Worm (Caenorhabditis elegans) whole organism, late embryonic: Measurements from ENCODE around the gene Y111B2A.12.

Source experiments
- C38D4.7 ChIP-seq: fragments of 200-800 bp; sonication (Bioruptor generic); optimal IDR thresholded peaks from 2 replicates; lab custom pipeline; 2018; ENCODE audit warnings: mild to moderate bottlenecking, missing genetic modification characterization, moderate library complexity, missing compliant biosample characterization
- K02D7.2 ChIP-seq: sonication (generic microtip); optimal IDR thresholded peaks from 2 replicates; lab custom pipeline; 2017; ENCODE audit warnings: mild to moderate bottlenecking, missing genetic modification characterization, missing compliant biosample characterization
- K09A11.1 ChIP-seq: sonication (generic microtip); optimal IDR thresholded peaks from 2 replicates; lab custom pipeline; 2017; ENCODE audit warnings: antibody characterized with exemption, mild to moderate bottlenecking, missing genetic modification characterization, missing compliant biosample characterization; ENCODE audit not compliant: insufficient read depth
- Y22D7AL.16 ChIP-seq: sonication (generic microtip); optimal IDR thresholded peaks from 2 replicates; lab custom pipeline; 2016; ENCODE audit warnings: missing genetic modification characterization, missing compliant biosample characterization
- ahr-1 ChIP-seq: sonication (generic microtip); optimal IDR thresholded peaks from 2 replicates; lab custom pipeline; 2016; ENCODE audit warnings: missing genetic modification characterization, missing compliant biosample characterization
- ama-1 ChIP-seq: fragments of 150-350 bp; optimal IDR thresholded peaks from 2 replicates; lab custom pipeline; 2014
- ceh-14 ChIP-seq: sonication (generic microtip); optimal IDR thresholded peaks from 2 replicates; lab custom pipeline; 2016; ENCODE audit warnings: missing genotype, missing genetic modification characterization, missing compliant biosample characterization
- ceh-18 ChIP-seq: sonication (generic microtip); optimal IDR thresholded peaks from 2 replicates; lab custom pipeline; 2016; ENCODE audit warnings: missing genetic modification characterization, missing compliant biosample characterization
- ceh-19 ChIP-seq: fragments of 200-800 bp; sonication (Bioruptor generic); optimal IDR thresholded peaks from 2 replicates; lab custom pipeline; 2018; ENCODE audit warnings: mild to moderate bottlenecking, missing genetic modification characterization, missing compliant biosample characterization
- ceh-2 ChIP-seq: sonication (generic microtip); optimal IDR thresholded peaks from 2 replicates; lab custom pipeline; 2016; ENCODE audit warnings: missing genotype, missing genetic modification characterization, missing compliant biosample characterization
- ceh-22 ChIP-seq: sonication (generic microtip); optimal IDR thresholded peaks from 2 replicates; lab custom pipeline; 2017; ENCODE audit warnings: missing biosample characterization, missing genetic modification characterization
- ceh-24 ChIP-seq: sonication (generic microtip); optimal IDR thresholded peaks from 2 replicates; lab custom pipeline; 2016; ENCODE audit warnings: mild to moderate bottlenecking, missing genetic modification characterization, missing compliant biosample characterization
- ceh-30 ChIP-seq: fragments of 150-350 bp; optimal IDR thresholded peaks from 2 replicates; lab custom pipeline; 2014; ENCODE audit warnings: missing biosample characterization, missing genetic modification characterization
- ceh-31 ChIP-seq: sonication (generic microtip); optimal IDR thresholded peaks from 2 replicates; lab custom pipeline; 2016; ENCODE audit warnings: missing genetic modification characterization, missing compliant biosample characterization
- ceh-34 ChIP-seq: sonication (generic microtip); optimal IDR thresholded peaks from 2 replicates; lab custom pipeline; 2016; ENCODE audit warnings: mild to moderate bottlenecking, missing genetic modification characterization, missing compliant biosample characterization
- ceh-45 ChIP-seq: fragments of 200-800 bp; sonication (Bioruptor generic); IDR thresholded peaks from 2 replicates; pipeline ENCODE4 v1.3.6; 2022; ENCODE audit warnings: missing genetic modification reagents, missing genetic modification characterization, missing compliant biosample characterization
- ceh-48 ChIP-seq: sonication (generic microtip); optimal IDR thresholded peaks from 2 replicates; lab custom pipeline; 2016; ENCODE audit warnings: missing genetic modification characterization, inconsistent platforms, missing compliant biosample characterization
- che-1 ChIP-seq: sonication (generic microtip); optimal IDR thresholded peaks from 2 replicates; lab custom pipeline; 2016; ENCODE audit warnings: mild to moderate bottlenecking, missing genetic modification characterization, missing compliant biosample characterization
- dmd-4 ChIP-seq: sonication (generic microtip); optimal IDR thresholded peaks from 2 replicates; lab custom pipeline; 2016; ENCODE audit warnings: borderline replicate concordance, missing genetic modification characterization, missing compliant biosample characterization
- dve-1 ChIP-seq: sonication (generic microtip); optimal IDR thresholded peaks from 2 replicates; lab custom pipeline; 2017; ENCODE audit warnings: antibody characterized with exemption, mild to moderate bottlenecking, missing genetic modification characterization, missing compliant biosample characterization
- elt-2 ChIP-seq: sonication (generic microtip); optimal IDR thresholded peaks from 2 replicates; lab custom pipeline; 2016; ENCODE audit warnings: missing genetic modification reagents, missing genetic modification characterization, missing compliant biosample characterization
- elt-4 ChIP-seq: sonication (generic microtip); optimal IDR thresholded peaks from 2 replicates; lab custom pipeline; 2016; ENCODE audit warnings: missing genetic modification characterization, missing compliant biosample characterization
- fax-1 ChIP-seq: sonication (generic microtip); optimal IDR thresholded peaks from 2 replicates; lab custom pipeline; 2016; ENCODE audit warnings: missing genotype, missing genetic modification characterization, missing compliant biosample characterization
- fkh-10 ChIP-seq: fragments of 150-350 bp; optimal IDR thresholded peaks from 2 replicates; lab custom pipeline; 2014; ENCODE audit warnings: missing biosample characterization, missing genetic modification reagents, missing genetic modification characterization
- fkh-6 ChIP-seq: sonication (generic microtip); optimal IDR thresholded peaks from 2 replicates; lab custom pipeline; 2016; ENCODE audit warnings: missing genetic modification characterization, missing compliant biosample characterization
- hlh-15 ChIP-seq: sonication (generic microtip); optimal IDR thresholded peaks from 2 replicates; lab custom pipeline; 2016; ENCODE audit warnings: missing genetic modification characterization, missing compliant biosample characterization
- hlh-30 ChIP-seq: sonication (generic microtip); optimal IDR thresholded peaks from 2 replicates; lab custom pipeline; 2017; ENCODE audit warnings: antibody characterized with exemption, missing genetic modification characterization, missing compliant biosample characterization; ENCODE audit not compliant: insufficient read depth
- hlh-6 ChIP-seq: sonication (generic microtip); optimal IDR thresholded peaks from 2 replicates; lab custom pipeline; 2016; ENCODE audit warnings: missing genotype, missing genetic modification characterization, missing compliant biosample characterization
- hlh-8 ChIP-seq: sonication (generic microtip); optimal IDR thresholded peaks from 2 replicates; lab custom pipeline; 2016; ENCODE audit warnings: missing genotype, missing genetic modification characterization, missing compliant biosample characterization
- lim-6 ChIP-seq: sonication (generic microtip); optimal IDR thresholded peaks from 2 replicates; lab custom pipeline; 2016; ENCODE audit warnings: missing genetic modification characterization, missing compliant biosample characterization
- lin-11 ChIP-seq: fragments of 200-800 bp; sonication (Bioruptor generic); optimal IDR thresholded peaks from 2 replicates; lab custom pipeline; 2018; ENCODE audit warnings: mild to moderate bottlenecking, missing genetic modification characterization, missing compliant biosample characterization
- madf-2 ChIP-seq: sonication (generic microtip); optimal IDR thresholded peaks from 2 replicates; lab custom pipeline; 2017; ENCODE audit warnings: missing genetic modification characterization, missing compliant biosample characterization
- mec-3 ChIP-seq: sonication (generic microtip); optimal IDR thresholded peaks from 2 replicates; lab custom pipeline; 2016; ENCODE audit warnings: borderline replicate concordance, missing genetic modification characterization, missing compliant biosample characterization
- nhr-232 ChIP-seq: sonication (generic microtip); optimal IDR thresholded peaks from 2 replicates; lab custom pipeline; 2016; ENCODE audit warnings: missing genetic modification characterization, missing compliant biosample characterization
- pat-9 ChIP-seq: fragments of 200-800 bp; sonication (Bioruptor generic); optimal IDR thresholded peaks from 2 replicates; lab custom pipeline; 2018; ENCODE audit warnings: mild to moderate bottlenecking, missing genetic modification characterization, moderate library complexity, missing compliant biosample characterization
- pax-1 ChIP-seq: fragments of 150-350 bp; optimal IDR thresholded peaks from 2 replicates; lab custom pipeline; 2014; ENCODE audit warnings: missing biosample characterization, missing genetic modification characterization
- rnt-1 ChIP-seq: sonication (generic microtip); optimal IDR thresholded peaks from 2 replicates; lab custom pipeline; 2016; ENCODE audit warnings: missing genetic modification characterization, missing compliant biosample characterization
- sdc-2 ChIP-seq: sonication (generic microtip); optimal IDR thresholded peaks from 2 replicates; lab custom pipeline; 2016; ENCODE audit warnings: missing genotype, missing genetic modification characterization, missing compliant biosample characterization
- sox-4 ChIP-seq: sonication (generic microtip); optimal IDR thresholded peaks from 2 replicates; lab custom pipeline; 2017; ENCODE audit warnings: mild to moderate bottlenecking, missing genetic modification characterization, inconsistent platforms, missing compliant biosample characterization
- syd-9 ChIP-seq: sonication (generic microtip); optimal IDR thresholded peaks from 2 replicates; lab custom pipeline; 2016; ENCODE audit warnings: mild to moderate bottlenecking, missing genetic modification characterization, moderate library complexity, missing compliant biosample characterization
- tbx-2 ChIP-seq: sonication (generic microtip); optimal IDR thresholded peaks from 2 replicates; lab custom pipeline; 2016; ENCODE audit warnings: missing genetic modification characterization, missing compliant biosample characterization
- tbx-7 ChIP-seq: sonication (generic microtip); optimal IDR thresholded peaks from 2 replicates; lab custom pipeline; 2016; ENCODE audit warnings: missing genotype, missing genetic modification characterization, missing compliant biosample characterization
- ttx-3 ChIP-seq: sonication (generic microtip); optimal IDR thresholded peaks from 2 replicates; lab custom pipeline; 2016; ENCODE audit warnings: missing genetic modification reagents, missing genetic modification characterization, missing compliant biosample characterization
- unc-3 ChIP-seq, 2 experiments: fragments of 200-800 bp in 1 of 2; sonication (Bioruptor generic) in 1 of 2; sonication (generic microtip) in 1 of 2; conservative IDR thresholded peaks in 1 of 2; optimal IDR thresholded peaks in 1 of 2; 2 replicates each; pipeline versions ENCODE4 v1.3.6 to Lab custom; 2016 to 2022; ENCODE audit warnings: missing compliant biosample characterization in 2 of 2, missing genetic modification characterization in 2 of 2, missing genetic modification reagents in 1 of 2
- unc-55 ChIP-seq: sonication (generic microtip); optimal IDR thresholded peaks from 2 replicates; lab custom pipeline; 2017; ENCODE audit warnings: missing biosample characterization, missing genetic modification reagents, missing genetic modification characterization
- unc-86 ChIP-seq: sonication (generic microtip); optimal IDR thresholded peaks from 2 replicates; lab custom pipeline; 2016; ENCODE audit warnings: missing genetic modification characterization, missing compliant biosample characterization
- zip-5 ChIP-seq: sonication (generic microtip); optimal IDR thresholded peaks from 2 replicates; lab custom pipeline; 2016; ENCODE audit warnings: missing genetic modification characterization, missing compliant biosample characterization

Y111B2A.12 gene

ce11 chrIII:12612519-12612935 lies 3.4 kb downstream of the Y111B2A.12 start (continued):
- TF ChIP-seq unc-86 (tag; lab: Kevin White, UChicago) (peak; percentile 59), ttx-3 (tag; lab: Kevin White, UChicago) (no peak), tbx-7 (tag; lab: Kevin White, UChicago) (no peak), lin-11 (tag; lab: Kevin White, UChicago) (no peak), ceh-31 (tag; lab: Kevin White, UChicago) (peak; percentile 96), unc-3 (GFP tag; conservative IDR thresholded peaks at IDR 0.05; lab: Robert Waterston, UW) (no peak), unc-3 (tag; optimal IDR thresholded peaks at IDR 0.05; lab: Kevin White, UChicago) (peak; percentile 36), che-1 (tag; lab: Kevin White, UChicago) (no peak), rnt-1 (tag; lab: Kevin White, UChicago) (peak; percentile 91), madf-2 (no peak), hlh-8 (peak; percentile 55), lim-6 (tag; lab: Kevin White, UChicago) (no peak), dve-1 (tag; lab: Kevin White, UChicago) (peak; percentile 94), ahr-1 (tag; lab: Kevin White, UChicago) (no peak), ceh-14 (tag; lab: Kevin White, UChicago) (peak; percentile 87), elt-2 (tag; lab: Kevin White, UChicago) (peak; percentile 13), ceh-18 (tag; lab: Kevin White, UChicago) (peak; percentile 98), ceh-22 (tag; lab: Kevin White, UChicago) (peak; percentile 91), zip-5 (tag; lab: Kevin White, UChicago) (no peak), hlh-6 (tag; lab: Kevin White, UChicago) (peak; percentile 18), Y22D7AL.16 (tag; lab: Kevin White, UChicago) (no peak), nhr-232 (tag; lab: Kevin White, UChicago) (no peak), ama-1 (no peak), K02D7.2 (tag; lab: Kevin White, UChicago) (no peak), dmd-4 (tag; lab: Kevin White, UChicago) (peak; percentile 81), ceh-24 (tag; lab: Kevin White, UChicago) (no peak), ceh-19 (GFP tag; lab: Kevin White, UChicago) (peak; percentile 65), ceh-45 (GFP tag; lab: Robert Waterston, UW) (no peak), tbx-2 (peak; percentile 96), ceh-34 (tag; lab: Kevin White, UChicago) (peak; percentile 98), fkh-6 (peak; percentile 26), hlh-15 (tag; lab: Kevin White, UChicago) (no peak), C38D4.7 (GFP tag; lab: Kevin White, UChicago) (no peak), ceh-30 (tag; lab: Kevin White, UChicago) (peak; percentile 70), elt-4 (tag; lab: Kevin White, UChicago) (no peak), pax-1 (tag; lab: Kevin White, UChicago) (peak; percentile 94), hlh-30 (tag; lab: Kevin White, UChicago) (peak; percentile 91)

DNA sequence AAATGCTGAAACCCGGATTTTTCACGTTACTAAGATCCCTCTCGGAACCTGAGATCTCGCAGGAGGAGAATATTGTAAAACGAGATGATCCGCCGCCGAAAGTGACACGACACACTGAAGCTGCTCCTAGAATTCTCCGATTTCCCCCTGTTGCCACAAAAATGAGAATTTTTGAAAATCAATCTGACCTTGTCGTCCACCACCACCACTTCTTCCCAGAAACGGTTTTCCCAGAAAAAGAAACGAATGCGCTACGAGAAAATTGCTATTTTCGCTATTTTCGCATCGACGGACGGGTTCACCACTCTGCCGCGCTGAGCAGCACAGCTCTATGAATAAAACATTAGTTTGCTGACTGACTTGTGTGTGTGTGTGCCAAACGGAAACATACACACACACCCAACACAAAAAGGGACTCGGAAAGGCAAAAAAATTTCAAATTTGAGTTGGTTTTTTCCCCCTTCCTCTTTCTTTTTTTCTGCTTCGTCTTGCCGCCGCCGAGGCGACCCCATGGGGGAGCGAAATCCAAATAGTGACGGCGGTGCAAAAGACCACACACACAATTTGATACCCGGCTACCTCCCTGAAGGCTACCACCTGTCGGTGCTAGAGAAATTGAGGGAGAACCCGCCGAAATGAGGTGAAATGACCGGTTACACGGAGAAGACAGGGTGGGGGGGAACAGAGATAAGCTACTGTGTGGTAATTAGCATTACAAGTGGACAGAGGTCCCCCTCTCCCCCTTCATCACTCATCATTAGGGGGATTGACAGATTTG lies 4.2 kb downstream of the Y111B2A.12 start:
- TF ChIP-seq ceh-24 (tag; lab: Kevin White, UChicago) (no peak), fkh-10 (GFP tag; lab: Kevin White, UChicago) (no peak), K09A11.1 (tag; lab: Kevin White, UChicago) (no peak), sox-4 (tag; lab: Kevin White, UChicago) (no peak), nhr-232 (tag; lab: Kevin White, UChicago) (no peak), ceh-34 (tag; lab: Kevin White, UChicago) (peak; percentile 11), fax-1 (no peak), ama-1 (no peak), syd-9 (no peak), ceh-18 (tag; lab: Kevin White, UChicago) (peak; percentile 19), ceh-19 (GFP tag; lab: Kevin White, UChicago) (no peak), K02D7.2 (tag; lab: Kevin White, UChicago) (no peak), ceh-48 (tag; lab: Kevin White, UChicago) (no peak), hlh-6 (tag; lab: Kevin White, UChicago) (no peak), ceh-14 (tag; lab: Kevin White, UChicago) (no peak), mec-3 (tag; lab: Kevin White, UChicago) (no peak), ceh-45 (GFP tag; lab: Robert Waterston, UW) (no peak), sdc-2 (tag; lab: Kevin White, UChicago) (no peak), unc-55 (peak; percentile 59), unc-3 (GFP tag; conservative IDR thresholded peaks at IDR 0.05; lab: Robert Waterston, UW) (no peak), unc-3 (tag; optimal IDR thresholded peaks at IDR 0.05; lab: Kevin White, UChicago) (no peak), elt-2 (tag; lab: Kevin White, UChicago) (no peak), che-1 (tag; lab: Kevin White, UChicago) (no peak), ceh-2 (tag; lab: Kevin White, UChicago) (peak; percentile 1), pat-9 (tag; lab: Kevin White, UChicago) (no peak), lin-11 (tag; lab: Kevin White, UChicago) (no peak), elt-4 (tag; lab: Kevin White, UChicago) (no peak), rnt-1 (tag; lab: Kevin White, UChicago) (peak; percentile 9)
